Worm (Caenorhabditis elegans) whole organism, young adult: ENCODE results near the gene ZK546.5.

Experiments
- nhr-90 ChIP-seq: sonication (generic microtip); optimal IDR thresholded peaks from 2 replicates; lab custom pipeline; 2016; ENCODE audit warnings: missing genotype, mild to moderate bottlenecking, missing genetic modification characterization, missing compliant biosample characterization
- repo-1 ChIP-seq: sonication (generic microtip); optimal IDR thresholded peaks from 2 replicates; lab custom pipeline; 2017; ENCODE audit warnings: mild to moderate bottlenecking, missing genetic modification characterization, missing compliant biosample characterization

DNA sequence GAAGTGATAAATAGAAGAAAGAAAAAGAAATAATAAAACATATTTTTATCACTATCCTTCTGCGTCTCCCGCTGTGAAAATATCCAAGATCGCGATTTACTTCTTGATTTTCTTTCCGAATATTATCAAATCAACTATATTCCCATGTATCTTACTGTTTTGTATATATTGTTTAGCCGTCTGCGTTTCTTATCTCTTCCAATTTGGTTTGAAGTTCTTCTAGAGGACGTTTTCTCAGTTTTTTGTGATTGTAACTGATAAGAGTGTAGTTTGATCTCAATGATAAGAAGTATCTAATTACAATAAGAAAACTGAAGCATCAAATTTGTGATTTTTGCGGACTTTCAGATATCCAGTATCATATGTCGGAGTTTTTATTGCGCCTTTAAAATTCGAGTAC, 25.1 kb downstream of the ZK546.5 start:
- TF ChIP-seq repo-1 (tag; lab: Kevin White, UChicago), result no peak
- TF ChIP-seq nhr-90 (tag; lab: Kevin White, UChicago), result no peak
